Worm (Caenorhabditis elegans) whole organism, mixed stage, embryonic: Measurements from ENCODE around the gene nspd-7.

Experiments
- ceh-83 ChIP-seq: fragments of 200-800 bp; sonication (Bioruptor generic); optimal IDR thresholded peaks from 2 replicates; lab custom pipeline; 2018; ENCODE audit warnings: mild to moderate bottlenecking, missing genetic modification characterization, missing compliant biosample characterization
- drap-1 ChIP-seq: fragments of 200-800 bp; sonication (Bioruptor generic); optimal IDR thresholded peaks from 3 replicates; lab custom pipeline; 2018; ENCODE audit warnings: mild to moderate bottlenecking, missing genetic modification characterization, missing compliant biosample characterization
- elt-1 ChIP-seq: sonication (generic microtip); optimal IDR thresholded peaks from 2 replicates; lab custom pipeline; 2017; ENCODE audit warnings: missing genetic modification characterization, mild to moderate bottlenecking, missing compliant biosample characterization, antibody characterized with exemption, moderate library complexity, borderline replicate concordance; ENCODE audit not compliant: insufficient read depth
- flh-1 ChIP-seq: fragments of 200-800 bp; sonication (Bioruptor generic); optimal IDR thresholded peaks from 2 replicates; lab custom pipeline; 2018; ENCODE audit warnings: mild to moderate bottlenecking, missing genetic modification characterization, moderate library complexity, missing compliant biosample characterization
- ham-2 ChIP-seq: fragments of 200-800 bp; sonication (Bioruptor generic); optimal IDR thresholded peaks from 2 replicates; lab custom pipeline; 2018; ENCODE audit warnings: mild to moderate bottlenecking, missing genetic modification characterization, missing compliant biosample characterization
- hlh-1 ChIP-seq: fragments of 150-350 bp; optimal IDR thresholded peaks from 2 replicates; lab custom pipeline; 2014; ENCODE audit warnings: missing biosample characterization, missing genetic modification reagents, missing genetic modification characterization
- lsy-2 ChIP-seq: fragments of 150-350 bp; optimal IDR thresholded peaks from 2 replicates; lab custom pipeline; 2014; ENCODE audit warnings: missing biosample characterization, missing genetic modification characterization
- mab-5 ChIP-seq: fragments of 150-350 bp; optimal IDR thresholded peaks from 2 replicates; lab custom pipeline; 2014; ENCODE audit warnings: missing biosample characterization, missing genetic modification characterization
- mep-1 ChIP-seq: fragments of 150-350 bp; optimal IDR thresholded peaks from 2 replicates; lab custom pipeline; 2017; ENCODE audit warnings: missing biosample characterization, missing genetic modification reagents, missing genetic modification characterization, inconsistent platforms
- mls-2 ChIP-seq: sonication (generic microtip); optimal IDR thresholded peaks from 2 replicates; lab custom pipeline; 2016; ENCODE audit warnings: mild to moderate bottlenecking, missing genetic modification characterization, moderate library complexity, missing compliant biosample characterization
- nhr-2 ChIP-seq: fragments of 150-350 bp; optimal IDR thresholded peaks from 2 replicates; lab custom pipeline; 2014; ENCODE audit warnings: missing biosample characterization, missing genetic modification characterization
- nhr-237 ChIP-seq: fragments of 150-350 bp; optimal IDR thresholded peaks from 2 replicates; lab custom pipeline; 2014; ENCODE audit warnings: missing biosample characterization, missing genetic modification characterization
- pha-4 ChIP-seq: fragments of 150-350 bp; optimal IDR thresholded peaks from 2 replicates; lab custom pipeline; 2018; ENCODE audit warnings: missing biosample characterization, missing genetic modification reagents, missing genetic modification characterization
- unc-120 ChIP-seq: sonication (generic microtip); optimal IDR thresholded peaks from 2 replicates; lab custom pipeline; 2017; ENCODE audit warnings: missing genetic modification characterization, missing compliant biosample characterization; ENCODE audit not compliant: poor library complexity, severe bottlenecking
- unc-39 ChIP-seq: fragments of 150-350 bp; optimal IDR thresholded peaks from 2 replicates; lab custom pipeline; 2014; ENCODE audit warnings: missing biosample characterization, missing genetic modification characterization
- ztf-11 ChIP-seq: fragments of 150-350 bp; optimal IDR thresholded peaks from 2 replicates; lab custom pipeline; 2014; ENCODE audit warnings: missing biosample characterization, missing genetic modification characterization

The nspd-7 gene

DNA sequence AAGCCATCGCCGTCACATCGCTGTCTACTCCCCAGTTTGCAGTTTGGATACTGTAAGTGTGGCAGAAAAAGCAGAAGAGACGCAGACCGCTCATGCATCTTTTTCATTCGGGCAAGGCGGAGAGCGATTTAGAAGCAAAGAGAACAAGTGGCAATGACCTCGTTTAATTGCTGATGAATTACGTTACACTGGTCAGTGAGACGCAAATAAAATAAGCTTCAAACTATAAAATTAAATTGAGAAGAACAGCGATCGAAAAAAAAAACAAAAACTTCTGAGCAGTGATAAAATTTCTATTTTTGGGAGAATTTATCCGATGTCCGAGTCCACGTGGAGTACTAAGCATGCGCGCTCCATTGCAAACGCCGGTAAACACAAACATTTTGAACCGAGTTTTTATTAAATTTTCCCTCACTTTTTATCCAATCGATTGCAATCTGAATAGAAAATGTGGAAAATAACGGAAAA is 46.8 kb downstream of the nspd-7 start, which contains the start of gene C24F3.2:
TSS of gene C24F3.2 (plus strand) at position 418 of the 468 bp plus-strand sequence.
- no peak for TF ChIP-seq mab-5
- no peak for TF ChIP-seq elt-1
- no peak for TF ChIP-seq nhr-237 (tag; lab: Kevin White, UChicago)
- peak; percentile 77 for TF ChIP-seq mls-2 (tag; lab: Kevin White, UChicago)
- no peak for TF ChIP-seq ceh-83 (GFP tag; lab: Kevin White, UChicago)
- TF ChIP-seq hlh-1 = peak; percentile 27
- peak; percentile 12 for TF ChIP-seq nhr-2
- TF ChIP-seq ham-2 = peak; percentile 94
- peak; percentile 92 for TF ChIP-seq lsy-2 (tag; lab: Kevin White, UChicago)
- peak; percentile 11 for TF ChIP-seq drap-1 (GFP tag; lab: Kevin White, UChicago)
- TF ChIP-seq mep-1 (tag; lab: Kevin White, UChicago) = peak; percentile 30

DNA sequence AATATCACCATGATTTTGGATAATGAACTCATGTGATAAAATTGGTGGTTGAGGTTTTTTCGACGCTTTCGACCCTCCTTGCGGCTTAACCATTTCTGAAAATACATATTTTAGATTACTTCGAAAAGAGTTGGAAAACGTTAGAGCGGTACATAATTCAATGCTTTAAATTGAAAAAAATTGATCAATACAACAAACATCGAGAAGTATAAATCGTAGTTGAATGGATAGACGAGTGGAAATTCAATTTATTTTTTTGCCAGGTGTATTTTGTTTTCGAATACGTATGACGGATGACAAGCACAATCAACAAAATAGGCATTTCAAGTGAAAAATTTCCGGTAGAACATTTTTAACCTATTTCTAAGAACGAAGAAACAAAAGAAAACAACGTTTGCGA is 47.8 kb downstream of the nspd-7 start, which contains the start of gene tram-1:
TSS of gene tram-1 (minus strand) at position 101 of the 400 bp plus-strand sequence.
- no peak for TF ChIP-seq nhr-237 (tag; lab: Kevin White, UChicago)
- no peak for TF ChIP-seq flh-1 (GFP tag; lab: Kevin White, UChicago)
- no peak for TF ChIP-seq drap-1 (GFP tag; lab: Kevin White, UChicago)
- TF ChIP-seq, all 35 proteins: peak for 0

ce11 chrIV:10219208-10219607 is 49.8 kb downstream of the nspd-7 start, which contains the start of gene qns-1:
qns-1 (minus strand) TSS chrIV:10219308.
- TF ChIP-seq unc-39 (tag; lab: Kevin White, UChicago) (no peak), ztf-11 (tag; lab: Kevin White, UChicago) (no peak), unc-120 (tag; lab: Kevin White, UChicago) (no peak), mls-2 (tag; lab: Kevin White, UChicago) (no peak), pha-4 (tag; lab: Kevin White, UChicago) (no peak)
